Fruit fly (Drosophila melanogaster): Measurements from ENCODE around the gene NSD.

DNA sequence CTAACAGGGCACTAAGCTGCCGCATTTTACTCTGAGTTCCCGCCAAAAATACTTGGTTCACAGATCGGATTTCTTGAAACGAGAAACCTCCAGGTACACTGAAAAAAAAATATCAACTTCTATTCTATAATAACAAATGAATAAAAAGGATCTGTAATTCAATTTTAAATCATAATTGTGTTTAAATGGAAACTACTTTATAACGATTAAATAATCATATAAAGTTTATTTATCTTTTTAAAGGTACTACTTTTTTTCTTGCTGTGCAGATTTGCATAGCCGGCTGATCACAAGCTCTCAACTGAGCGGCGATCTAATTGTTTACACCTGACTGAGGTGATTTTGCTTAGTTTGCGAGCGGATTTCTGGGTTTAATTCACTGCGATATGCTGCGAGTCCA, 49.7 kb upstream of the NSD start:
- TF ChIP-seq psq (optimal IDR thresholded peaks at IDR 0.05) (no peak), h (optimal IDR thresholded peaks at IDR 0.05) (no peak), insv (optimal IDR thresholded peaks at IDR 0.05) (no peak)

All from Kc167 (cell line).